Worm (Caenorhabditis elegans): ENCODE measurements around the gene R01H2.4.
A peak's percentile ranks its signal among the peaks of the same experiment; 100 is the strongest.

Gene R01H2.4

DNA sequence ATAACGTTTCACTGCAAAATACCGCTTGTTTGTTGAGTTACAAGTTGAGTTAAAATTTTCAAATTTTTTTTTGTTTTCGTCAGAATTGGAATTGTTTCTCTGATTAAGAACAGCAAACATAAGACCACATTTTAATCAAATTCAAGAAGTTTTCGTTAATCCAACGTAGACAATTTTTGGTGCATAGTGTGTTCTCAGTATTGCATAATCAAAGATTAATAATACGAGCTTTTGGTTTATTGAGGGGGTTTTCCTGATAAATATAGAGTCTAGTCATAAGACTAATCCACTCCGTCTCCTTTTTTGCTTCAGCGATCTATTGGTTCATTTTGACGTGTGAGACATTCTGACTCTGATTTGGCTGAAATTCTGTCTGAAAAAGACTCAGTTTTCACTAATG, 31.1 kb upstream of the R01H2.4 start, which contains the start of gene nhr-9:
nhr-9 (plus strand) TSS at position 307 of the 400 bp plus-strand sequence.
- TF ChIP-seq tab-1 (GFP tag; IDR thresholded peaks at IDR 0.05) = no peak
- TF ChIP-seq ref-1 (GFP tag; conservative IDR thresholded peaks at IDR 0.05) = no peak
- no peak for TF ChIP-seq klf-2 (GFP tag; conservative IDR thresholded peaks at IDR 0.05)
- no peak for TF ChIP-seq ztf-29 (GFP tag; IDR thresholded peaks at IDR 0.05)
- TF ChIP-seq T22C8.4 (GFP tag; IDR thresholded peaks at IDR 0.05) = no peak
- TF ChIP-seq ztf-23 (GFP tag; IDR thresholded peaks at IDR 0.05) = no peak
- no peak for TF ChIP-seq med-1 (GFP tag; optimal IDR thresholded peaks at IDR 0.05; ENCODE audit: insufficient read depth)
- TF ChIP-seq cog-1 (tag; optimal IDR thresholded peaks at IDR 0.05) = no peak
- TF ChIP-seq flt-1 (GFP tag; IDR thresholded peaks at IDR 0.05) = no peak

ce11 chrIII:7091042-7091441, 27.0 kb upstream of the R01H2.4 start, which contains the start of gene ZK418.2:
Gene ZK418.2 (plus strand): TSS chrIII:7091342.
- no peak for TF ChIP-seq ref-1 (GFP tag; conservative IDR thresholded peaks at IDR 0.05)
- TF ChIP-seq cog-1 (tag; optimal IDR thresholded peaks at IDR 0.05) = no peak
- no peak for TF ChIP-seq flt-1 (GFP tag; IDR thresholded peaks at IDR 0.05)
- no peak for TF ChIP-seq ztf-23 (GFP tag; IDR thresholded peaks at IDR 0.05)

- TF ChIP-seq T22C8.4 (GFP tag; IDR thresholded peaks at IDR 0.05) (no peak), flt-1 (GFP tag; IDR thresholded peaks at IDR 0.05) (no peak)
Observed at ce11 chrIII:7090545-7090944, 26.5 kb upstream of the R01H2.4 start, which contains the start of gene ZK418.10. Gene ZK418.10 (minus strand): TSS chrIII:7090692.

- TF ChIP-seq ztf-23 (GFP tag; IDR thresholded peaks at IDR 0.05) (0 out of 2 replicates have a peak, but pooled peaks have one; percentile 27), cog-1 (tag; optimal IDR thresholded peaks at IDR 0.05) (no peak)
Observed at ce11 chrIII:7087691-7088323, 23.7 kb upstream of the R01H2.4 start, which contains the start of gene fubl-2. Gene fubl-2 (minus strand): TSS chrIII:7087741.

- TF ChIP-seq med-1 (GFP tag; optimal IDR thresholded peaks at IDR 0.05; ENCODE audit: insufficient read depth) (no peak), ref-1 (GFP tag; conservative IDR thresholded peaks at IDR 0.05) (no peak), klf-2 (GFP tag; conservative IDR thresholded peaks at IDR 0.05) (no peak), cog-1 (tag; optimal IDR thresholded peaks at IDR 0.05) (no peak), tab-1 (GFP tag; IDR thresholded peaks at IDR 0.05) (no peak), ztf-29 (GFP tag; IDR thresholded peaks at IDR 0.05) (no peak)
Observed at ce11 chrIII:7087180-7087579, 23.1 kb upstream of the R01H2.4 start.

ce11 chrIII:7084908-7085307, 20.8 kb upstream of the R01H2.4 start, which contains the start of gene tofu-7:
Gene tofu-7 (minus strand): TSS chrIII:7085018.
- TF ChIP-seq T22C8.4 (GFP tag; IDR thresholded peaks at IDR 0.05) (no peak), klf-2 (GFP tag; conservative IDR thresholded peaks at IDR 0.05) (no peak), flt-1 (GFP tag; IDR thresholded peaks at IDR 0.05) (no peak), ztf-23 (GFP tag; IDR thresholded peaks at IDR 0.05) (no peak), ref-1 (GFP tag; conservative IDR thresholded peaks at IDR 0.05) (no peak), med-1 (GFP tag; optimal IDR thresholded peaks at IDR 0.05; ENCODE audit: insufficient read depth) (no peak), tab-1 (GFP tag; IDR thresholded peaks at IDR 0.05) (no peak), ztf-29 (GFP tag; IDR thresholded peaks at IDR 0.05) (no peak), cog-1 (tag; optimal IDR thresholded peaks at IDR 0.05) (no peak)

- TF ChIP-seq cog-1 (tag; optimal IDR thresholded peaks at IDR 0.05) (no peak), ref-1 (GFP tag; conservative IDR thresholded peaks at IDR 0.05) (no peak), T22C8.4 (GFP tag; IDR thresholded peaks at IDR 0.05) (no peak), klf-2 (GFP tag; conservative IDR thresholded peaks at IDR 0.05) (no peak)
Observed at ce11 chrIII:7083106-7083505, 19.0 kb upstream of the R01H2.4 start.

ce11 chrIII:7081488-7081887, 17.4 kb upstream of the R01H2.4 start:
- TF ChIP-seq med-1 (GFP tag; optimal IDR thresholded peaks at IDR 0.05; ENCODE audit: insufficient read depth) = no peak

DNA sequence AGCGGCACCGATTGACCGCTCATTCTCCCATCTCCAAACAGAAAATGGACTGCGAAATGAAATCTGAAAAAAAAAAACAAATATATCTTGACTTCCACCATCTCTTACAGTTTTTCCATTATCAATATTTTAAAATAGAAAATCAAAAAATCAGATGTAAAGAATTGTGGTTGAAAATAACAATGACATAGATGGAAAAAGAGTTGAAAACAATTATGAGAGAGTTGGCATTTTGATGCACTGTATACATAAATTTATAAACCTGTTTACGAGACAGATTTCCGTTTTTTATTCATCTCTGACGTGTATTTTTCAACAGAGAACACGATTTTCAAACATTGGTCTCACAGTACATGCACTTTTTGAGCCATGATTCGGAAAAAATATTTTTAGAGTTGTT, 16.6 kb upstream of the R01H2.4 start, which contains the start of gene ZK418.7:
ZK418.7 (minus strand) TSS at position 101 of the 400 bp plus-strand sequence.
- TF ChIP-seq ref-1 (GFP tag; conservative IDR thresholded peaks at IDR 0.05) (no peak), T22C8.4 (GFP tag; IDR thresholded peaks at IDR 0.05) (no peak), ztf-29 (GFP tag; IDR thresholded peaks at IDR 0.05) (no peak), flt-1 (GFP tag; IDR thresholded peaks at IDR 0.05) (no peak), med-1 (GFP tag; optimal IDR thresholded peaks at IDR 0.05; ENCODE audit: insufficient read depth) (no peak), cog-1 (tag; optimal IDR thresholded peaks at IDR 0.05) (no peak), tab-1 (GFP tag; IDR thresholded peaks at IDR 0.05) (no peak), ztf-23 (GFP tag; IDR thresholded peaks at IDR 0.05) (no peak), klf-2 (GFP tag; conservative IDR thresholded peaks at IDR 0.05) (no peak)

DNA sequence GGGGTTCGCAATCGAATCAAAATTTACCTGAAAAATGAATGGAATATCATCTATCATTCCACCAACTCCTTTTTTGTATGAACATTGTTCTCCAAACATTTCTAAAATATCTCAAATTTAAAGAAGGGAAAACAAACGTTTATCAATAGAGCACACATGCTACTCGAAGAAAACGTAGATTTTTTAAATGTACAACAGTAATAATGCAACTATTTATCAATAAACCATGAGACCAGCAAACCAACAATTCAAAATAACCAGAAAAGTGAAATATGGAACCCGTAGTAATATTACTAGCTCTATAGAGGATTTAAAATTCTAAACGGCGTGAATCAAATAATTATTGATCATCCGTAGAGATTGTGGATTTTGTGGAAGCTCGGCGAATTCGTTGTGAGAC, 14.7 kb upstream of the R01H2.4 start, which contains the start of gene ZK418.6:
ZK418.6 (minus strand) TSS at position 101 of the 400 bp plus-strand sequence.
- TF ChIP-seq ref-1 (GFP tag; conservative IDR thresholded peaks at IDR 0.05) (no peak), klf-2 (GFP tag; conservative IDR thresholded peaks at IDR 0.05) (no peak), flt-1 (GFP tag; IDR thresholded peaks at IDR 0.05) (no peak), ztf-23 (GFP tag; IDR thresholded peaks at IDR 0.05) (no peak), cog-1 (tag; optimal IDR thresholded peaks at IDR 0.05) (no peak), ztf-29 (GFP tag; IDR thresholded peaks at IDR 0.05) (no peak), tab-1 (GFP tag; IDR thresholded peaks at IDR 0.05) (no peak), med-1 (GFP tag; optimal IDR thresholded peaks at IDR 0.05; ENCODE audit: insufficient read depth) (no peak), T22C8.4 (GFP tag; IDR thresholded peaks at IDR 0.05) (no peak)

DNA sequence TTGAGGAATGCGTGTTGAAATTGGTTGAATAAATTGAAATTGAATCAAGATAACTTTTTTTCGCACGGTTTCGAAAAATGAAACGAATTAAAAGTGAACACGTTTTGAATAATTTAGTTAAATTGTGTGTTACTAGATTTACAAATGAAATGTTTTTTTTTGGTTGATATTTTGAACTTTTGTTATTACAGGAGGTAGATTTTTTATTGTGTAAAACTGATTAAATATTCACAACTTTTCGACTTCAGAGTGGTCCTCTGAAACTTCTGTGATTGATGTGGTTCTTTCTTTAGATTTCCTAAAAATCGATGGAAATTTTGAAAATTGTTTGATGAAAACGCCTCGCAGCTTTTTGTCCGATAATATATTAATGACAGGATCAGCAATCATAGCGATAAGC, 12.3 kb upstream of the R01H2.4 start, which contains the start of gene ZK418.13:
ZK418.13 (minus strand) TSS at position 101 of the 400 bp plus-strand sequence.
- TF ChIP-seq klf-2 (GFP tag; conservative IDR thresholded peaks at IDR 0.05) (no peak), cog-1 (tag; optimal IDR thresholded peaks at IDR 0.05) (no peak), tab-1 (GFP tag; IDR thresholded peaks at IDR 0.05) (no peak), ztf-29 (GFP tag; IDR thresholded peaks at IDR 0.05) (no peak), ref-1 (GFP tag; conservative IDR thresholded peaks at IDR 0.05) (no peak), flt-1 (GFP tag; IDR thresholded peaks at IDR 0.05) (no peak), med-1 (GFP tag; optimal IDR thresholded peaks at IDR 0.05; ENCODE audit: insufficient read depth) (no peak), T22C8.4 (GFP tag; IDR thresholded peaks at IDR 0.05) (no peak), ztf-23 (GFP tag; IDR thresholded peaks at IDR 0.05) (no peak)

All from whole organism, midembryonic.